Worm (Caenorhabditis elegans) whole organism, L1 larva: ENCODE measurements around the gene nas-7.
"Not testable (repeated sequence)": the region's sequence is repeated elsewhere in the genome, so short reads cannot be mapped to it uniquely, and the experiment has no call there.

Experiments
- lin-35 ChIP-seq, 2 experiments: fragments of 150-350 bp; optimal IDR thresholded peaks; 2 replicates each; lab custom pipeline; 2014; ENCODE audit warnings: missing biosample characterization in 2 of 2, missing genetic modification characterization in 2 of 2, missing genetic modification reagents in 2 of 2
- nhr-12 ChIP-seq: sonication (generic microtip); optimal IDR thresholded peaks from 2 replicates; lab custom pipeline; 2017; ENCODE audit warnings: missing biosample characterization, missing genetic modification characterization
- zip-4 ChIP-seq: fragments of 200-800 bp; sonication (Bioruptor generic); optimal IDR thresholded peaks from 2 replicates; lab custom pipeline; 2018; ENCODE audit warnings: mild to moderate bottlenecking, missing genetic modification characterization, moderate library complexity, missing compliant biosample characterization

DNA sequence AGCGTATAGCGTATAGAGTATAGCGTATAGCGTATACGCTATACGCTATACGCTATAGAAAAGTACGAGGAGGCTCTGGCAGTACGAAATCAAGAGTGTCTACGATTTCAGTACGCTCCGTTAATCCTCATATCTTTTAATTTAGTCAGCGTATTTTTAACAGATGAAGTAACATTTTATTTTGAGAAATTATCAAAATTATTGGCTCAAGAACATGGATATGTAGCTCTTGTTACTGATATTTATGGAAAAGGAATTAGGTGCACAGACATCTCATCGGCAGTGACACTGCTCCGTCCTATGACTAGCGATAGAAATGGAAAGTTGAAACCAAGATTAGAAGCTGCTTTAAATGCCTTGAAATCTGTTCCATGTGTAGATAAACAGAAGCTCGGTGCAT is 32.4 kb upstream of the nas-7 start, which contains the start of gene K02A2.1:
- TF ChIP-seq nhr-12 (tag; lab: Kevin White, UChicago); zip-4 (GFP tag; lab: Kevin White, UChicago); lin-35 (GFP tag; optimal IDR thresholded peaks at IDR 0.05; lab: Kevin White, UChicago): not testable (repeated sequence)
